Worm (Caenorhabditis elegans): Measurements from ENCODE around the gene F40G12.5.

F40G12.5 gene

ce11 chrV:14256813-14257212, 13.8 kb downstream of the F40G12.5 start, which contains the start of gene sre-8:
Gene sre-8 (plus strand): TSS chrV:14257113.
- TF ChIP-seq sem-2 (GFP tag; optimal IDR thresholded peaks at IDR 0.05), result no peak
- no peak for TF ChIP-seq pha-4 (tag; optimal IDR thresholded peaks at IDR 0.05)
- no peak for TF ChIP-seq hlh-1 (tag; optimal IDR thresholded peaks at IDR 0.05)
- TF ChIP-seq nhr-76 (tag; optimal IDR thresholded peaks at IDR 0.05), result no peak
- TF ChIP-seq zip-8 (tag; optimal IDR thresholded peaks at IDR 0.05), result no peak
- TF ChIP-seq unc-39 (tag; optimal IDR thresholded peaks at IDR 0.05), result no peak
- no peak for TF ChIP-seq ham-2 (GFP tag; optimal IDR thresholded peaks at IDR 0.05)
- TF ChIP-seq M03D4.4 (tag; optimal IDR thresholded peaks at IDR 0.05), result no peak
- TF ChIP-seq ces-1 (GFP tag; optimal IDR thresholded peaks at IDR 0.05), result no peak

- TF ChIP-seq ztf-11 (tag; optimal IDR thresholded peaks at IDR 0.05) (no peak), unc-62 (GFP tag; optimal IDR thresholded peaks at IDR 0.05) (no peak), zip-8 (tag; optimal IDR thresholded peaks at IDR 0.05) (no peak), hlh-1 (tag; optimal IDR thresholded peaks at IDR 0.05) (no peak), tbx-8 (GFP tag; optimal IDR thresholded peaks at IDR 0.05) (no peak), nhr-76 (tag; optimal IDR thresholded peaks at IDR 0.05) (no peak), lin-32 (GFP tag; optimal IDR thresholded peaks at IDR 0.05) (no peak), elt-1 (tag; optimal IDR thresholded peaks at IDR 0.05; ENCODE audit: borderline replicate concordance, insufficient read depth) (no peak), lin-13 (tag; optimal IDR thresholded peaks at IDR 0.05) (no peak), nhr-2 (tag; optimal IDR thresholded peaks at IDR 0.05) (no peak), elt-3 (tag; optimal IDR thresholded peaks at IDR 0.05) (no peak), M03D4.4 (tag; optimal IDR thresholded peaks at IDR 0.05) (no peak), flh-1 (GFP tag; optimal IDR thresholded peaks at IDR 0.05) (no peak), unc-120 (tag; optimal IDR thresholded peaks at IDR 0.05; ENCODE audit: poor library complexity, severe bottlenecking) (no peak), mep-1 (tag; optimal IDR thresholded peaks at IDR 0.05) (no peak), ces-1 (GFP tag; optimal IDR thresholded peaks at IDR 0.05) (no peak), nhr-237 (tag; optimal IDR thresholded peaks at IDR 0.05) (no peak), ceh-39 (tag; optimal IDR thresholded peaks at IDR 0.05) (no peak), bed-3 (GFP tag; optimal IDR thresholded peaks at IDR 0.05) (no peak), drap-1 (GFP tag; optimal IDR thresholded peaks at IDR 0.05) (no peak)
Measured at ce11 chrV:14254221-14254620, 16.4 kb downstream of the F40G12.5 start, which contains the start of gene K02E11.7. Gene K02E11.7 (minus strand): TSS chrV:14254321.

- no peak for TF ChIP-seq unc-39 (tag; optimal IDR thresholded peaks at IDR 0.05)
- TF ChIP-seq ceh-39 (tag; optimal IDR thresholded peaks at IDR 0.05), result no peak
- TF ChIP-seq snpc-4 (tag; optimal IDR thresholded peaks at IDR 0.05), result no peak
- TF ChIP-seq nhr-28 (tag; optimal IDR thresholded peaks at IDR 0.05), result no peak
- TF ChIP-seq elt-1 (tag; optimal IDR thresholded peaks at IDR 0.05; ENCODE audit: borderline replicate concordance, insufficient read depth), result no peak
- no peak for TF ChIP-seq elt-3 (tag; optimal IDR thresholded peaks at IDR 0.05)
Measured at ce11 chrV:14252025-14252424, 18.6 kb downstream of the F40G12.5 start, which contains the start of gene K02E11.5. Gene K02E11.5 (plus strand): TSS chrV:14252325.

DNA sequence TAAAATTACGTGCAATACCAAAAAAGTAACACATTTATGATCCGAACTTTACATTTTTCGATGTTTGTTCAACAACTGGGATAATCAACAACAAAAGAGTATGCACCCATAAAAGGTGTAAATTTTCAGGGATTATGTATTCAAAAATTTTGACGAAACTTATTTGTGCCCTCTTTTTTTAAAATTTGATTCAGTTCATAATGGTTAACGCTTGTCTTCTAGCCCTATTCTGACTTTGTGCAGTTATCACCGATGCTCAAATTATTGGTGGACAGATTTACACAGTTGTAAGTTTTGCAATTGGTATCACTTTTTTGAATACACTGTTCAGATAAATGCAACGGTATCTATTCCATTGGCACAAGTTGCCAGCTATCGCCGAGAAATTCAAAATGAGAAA, 22.0 kb downstream of the F40G12.5 start, which contains the start of gene K02E11.6:
TSS of gene K02E11.6 (plus strand) at position 149 of the 400 bp plus-strand sequence.
- no peak for TF ChIP-seq ces-1 (GFP tag; optimal IDR thresholded peaks at IDR 0.05)
- TF ChIP-seq nhr-76 (tag; optimal IDR thresholded peaks at IDR 0.05), result no peak
- no peak for TF ChIP-seq ztf-11 (tag; optimal IDR thresholded peaks at IDR 0.05)
- TF ChIP-seq nhr-237 (tag; optimal IDR thresholded peaks at IDR 0.05), result no peak
- no peak for TF ChIP-seq nhr-2 (tag; optimal IDR thresholded peaks at IDR 0.05)

ce11 chrV:14248025-14248424, 22.6 kb downstream of the F40G12.5 start, which contains the start of gene K02E11.4:
Gene K02E11.4 (minus strand): TSS chrV:14248125.
- no peak for TF ChIP-seq ham-2 (GFP tag; optimal IDR thresholded peaks at IDR 0.05)
- TF ChIP-seq ceh-83 (GFP tag; optimal IDR thresholded peaks at IDR 0.05), result no peak
- no peak for TF ChIP-seq mep-1 (tag; optimal IDR thresholded peaks at IDR 0.05)
- no peak for TF ChIP-seq ceh-43 (GFP tag; optimal IDR thresholded peaks at IDR 0.05)
- TF ChIP-seq unc-39 (tag; optimal IDR thresholded peaks at IDR 0.05), result no peak
- TF ChIP-seq pha-4 (tag; optimal IDR thresholded peaks at IDR 0.05), result no peak
- no peak for TF ChIP-seq elt-3 (tag; optimal IDR thresholded peaks at IDR 0.05)

DNA sequence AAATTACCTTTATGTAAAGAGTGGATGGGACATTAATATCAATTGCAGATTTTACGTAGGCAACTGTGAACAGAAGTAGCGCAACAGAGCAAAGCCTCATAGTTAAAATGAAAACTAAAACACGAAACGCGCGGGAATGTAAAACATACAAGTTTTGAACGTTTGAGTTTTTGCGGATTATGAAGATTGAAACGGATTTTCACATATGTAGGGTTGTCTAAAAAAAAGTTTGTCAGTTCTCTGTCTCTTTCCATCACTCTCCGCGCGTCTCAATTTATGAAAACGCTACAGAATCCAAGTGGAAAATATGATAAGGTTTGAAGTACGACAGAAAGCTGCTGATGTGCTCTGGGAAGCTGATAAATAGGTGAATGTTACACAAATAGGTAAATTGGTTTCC, 23.9 kb downstream of the F40G12.5 start, which contains the start of gene K02E11.3:
TSS of gene K02E11.3 (minus strand) at position 101 of the 400 bp plus-strand sequence.
- TF ChIP-seq flh-1 (GFP tag; optimal IDR thresholded peaks at IDR 0.05) (no peak), nhr-12 (tag; optimal IDR thresholded peaks at IDR 0.05) (no peak), nhr-28 (tag; optimal IDR thresholded peaks at IDR 0.05) (no peak), unc-39 (tag; optimal IDR thresholded peaks at IDR 0.05) (no peak), unc-62 (GFP tag; optimal IDR thresholded peaks at IDR 0.05) (no peak), pha-4 (tag; optimal IDR thresholded peaks at IDR 0.05) (no peak), ztf-11 (tag; optimal IDR thresholded peaks at IDR 0.05) (no peak), nhr-76 (tag; optimal IDR thresholded peaks at IDR 0.05) (no peak), ceh-43 (GFP tag; optimal IDR thresholded peaks at IDR 0.05) (no peak), elt-1 (tag; optimal IDR thresholded peaks at IDR 0.05; ENCODE audit: borderline replicate concordance, insufficient read depth) (no peak), snpc-4 (tag; optimal IDR thresholded peaks at IDR 0.05) (no peak), ces-1 (GFP tag; optimal IDR thresholded peaks at IDR 0.05) (no peak), blmp-1 (tag; optimal IDR thresholded peaks at IDR 0.05) (no peak), mab-5 (tag; optimal IDR thresholded peaks at IDR 0.05) (no peak), unc-120 (tag; optimal IDR thresholded peaks at IDR 0.05; ENCODE audit: poor library complexity, severe bottlenecking) (no peak), zip-8 (tag; optimal IDR thresholded peaks at IDR 0.05) (no peak), ham-2 (GFP tag; optimal IDR thresholded peaks at IDR 0.05) (no peak), sem-2 (GFP tag; optimal IDR thresholded peaks at IDR 0.05) (no peak), hlh-1 (tag; optimal IDR thresholded peaks at IDR 0.05) (no peak), nhr-237 (tag; optimal IDR thresholded peaks at IDR 0.05) (no peak)
